Fruit fly (Drosophila melanogaster) whole organism, pupa: ENCODE data around the gene CG32073.

Experiments used
- CG14655 ChIP-seq: fragments of 200-800 bp; sonication (Bioruptor generic); optimal IDR thresholded peaks from 3 replicates; lab custom pipeline; 2017; ENCODE audit warnings: mild to moderate bottlenecking, missing biosample characterization, missing genetic modification reagents, missing genetic modification characterization
- CG4496 ChIP-seq: fragments of 200-800 bp; sonication (Bioruptor generic); IDR thresholded peaks from 3 replicates; pipeline ENCODE4 v1.3.6; 2022; ENCODE audit warnings: missing biosample characterization, missing genetic modification characterization
- CG9948 ChIP-seq: fragments of 200-800 bp; sonication (Bioruptor generic); optimal IDR thresholded peaks from 2 replicates; lab custom pipeline; 2018; ENCODE audit warnings: missing biosample characterization, mild to moderate bottlenecking, missing genetic modification characterization, moderate library complexity
- EcR ChIP-seq: fragments of 200-800 bp; sonication (Bioruptor generic); optimal IDR thresholded peaks from 3 replicates; lab custom pipeline; 2019; ENCODE audit warnings: missing biosample characterization, missing genetic modification characterization, mild to moderate bottlenecking, moderate library complexity, missing genetic modification reagents
- Pif1A ChIP-seq: fragments of 200-800 bp; sonication (Bioruptor generic); optimal IDR thresholded peaks from 3 replicates; lab custom pipeline; 2016; ENCODE audit warnings: missing biosample characterization, missing genetic modification characterization
- Pif1B ChIP-seq: fragments of 200-800 bp; sonication (Bioruptor generic); optimal IDR thresholded peaks from 3 replicates; lab custom pipeline; 2016; ENCODE audit warnings: missing biosample characterization, missing genetic modification characterization
- Snoo ChIP-seq: fragments of 200-800 bp; sonication (Bioruptor generic); optimal IDR thresholded peaks from 3 replicates; lab custom pipeline; 2017; ENCODE audit warnings: missing biosample characterization, mild to moderate bottlenecking, missing genetic modification characterization, inconsistent platforms
- fd96Ca ChIP-seq: fragments of 200-800 bp; sonication (Bioruptor generic); IDR thresholded peaks from 3 replicates; pipeline ENCODE4 v1.3.6; 2022; ENCODE audit warnings: missing biosample characterization, missing genetic modification characterization
- rn ChIP-seq: fragments of 200-800 bp; sonication (Bioruptor generic); IDR thresholded peaks from 2 replicates; pipeline ENCODE4 v1.3.6; 2022; ENCODE audit warnings: missing biosample characterization, missing genetic modification characterization

dm6 chr3L:11119901-11120418, 12.6 kb upstream of the CG32073 start:
- TF ChIP-seq EcR (no peak), rn (no peak), Pif1B (GFP tag; lab: Kevin White, UChicago) (no peak), CG4496 (GFP tag; lab: Robert Waterston, UW) (no peak), CG9948 (tag; lab: Kevin White, UChicago) (no peak), Snoo (no peak), Pif1A (GFP tag; lab: Kevin White, UChicago) (no peak), CG14655 (no peak), fd96Ca (GFP tag; lab: Robert Waterston, UW) (no peak)
